Worm (Caenorhabditis elegans): ENCODE measurements around the gene T15B12.1.

ce11 chrIII:5329372-5329771, 41.4 kb downstream of the T15B12.1 start:
- TF ChIP-seq T22C8.4 (GFP tag; IDR thresholded peaks at IDR 0.05) = no peak
- no peak for TF ChIP-seq flt-1 (GFP tag; IDR thresholded peaks at IDR 0.05)
- no peak for TF ChIP-seq cog-1 (tag; optimal IDR thresholded peaks at IDR 0.05)
- no peak for TF ChIP-seq ref-1 (GFP tag; conservative IDR thresholded peaks at IDR 0.05)
- TF ChIP-seq klf-2 (GFP tag; conservative IDR thresholded peaks at IDR 0.05) = no peak
- no peak for TF ChIP-seq tab-1 (GFP tag; IDR thresholded peaks at IDR 0.05)
- no peak for TF ChIP-seq med-1 (GFP tag; optimal IDR thresholded peaks at IDR 0.05; ENCODE audit: insufficient read depth)
- no peak for TF ChIP-seq ztf-29 (GFP tag; IDR thresholded peaks at IDR 0.05)

All from whole organism, midembryonic.